Fruit fly (Drosophila melanogaster) S2 (cell line): Measurements from ENCODE around the gene CG32813.

Experiments used
- CG8478 ChIP-seq: fragments of >200 bp; optimal IDR thresholded peaks from 2 replicates; lab custom pipeline; 2018
- CTCF ChIP-seq, 2 experiments: fragments of >200 bp; optimal IDR thresholded peaks; 2 replicates each; lab custom pipeline; 2018

dm6 chrX:1405012-1405411 lies 24.3 kb downstream of the CG32813 start:
- no peak for TF ChIP-seq CG8478 (lab: Kevin White, UChicago)
- peak; percentile 58 to 66 for TF ChIP-seq CTCF (optimal IDR thresholded peaks at IDR 0.05; lab: Kevin White, UChicago)
